Fruit fly (Drosophila melanogaster) whole organism, wandering third instar larva: Measurements from ENCODE around the gene Spp.

Experiments used
- CG9705 ChIP-seq: fragments of 200-800 bp; sonication (Bioruptor generic); optimal IDR thresholded peaks from 2 replicates; lab custom pipeline; 2018; ENCODE audit warnings: missing biosample characterization, mild to moderate bottlenecking, missing genetic modification characterization
- Dfd ChIP-seq: fragments of >200 bp; optimal IDR thresholded peaks from 2 replicates; lab custom pipeline; 2017; ENCODE audit warnings: missing biosample characterization, missing genetic modification characterization
- Hr78 ChIP-seq: fragments of >200 bp; optimal IDR thresholded peaks from 2 replicates; lab custom pipeline; 2017; ENCODE audit warnings: missing biosample characterization, missing genetic modification characterization
- Myc ChIP-seq: fragments of >200 bp; optimal IDR thresholded peaks from 2 replicates; lab custom pipeline; 2017
- N ChIP-seq: fragments of >200 bp; optimal IDR thresholded peaks from 2 replicates; lab custom pipeline; 2018; ENCODE audit warnings: missing biosample characterization, missing external identifiers, missing genetic modification characterization
- br ChIP-seq: fragments of 200-800 bp; sonication (Bioruptor generic); optimal IDR thresholded peaks from 2 replicates; lab custom pipeline; 2016; ENCODE audit warnings: missing biosample characterization, missing genetic modification characterization
- brk ChIP-seq: fragments of 200-800 bp; sonication (Bioruptor generic); optimal IDR thresholded peaks from 2 replicates; lab custom pipeline; 2016; ENCODE audit warnings: missing biosample characterization, mild to moderate bottlenecking, missing genetic modification characterization
- ey ChIP-seq: fragments of 200-800 bp; sonication (Bioruptor generic); optimal IDR thresholded peaks from 2 replicates; lab custom pipeline; 2016; ENCODE audit warnings: missing biosample characterization, missing genetic modification characterization
- foxo ChIP-seq, 2 experiments: fragments of 200-800 bp; sonication (Bioruptor generic); optimal IDR thresholded peaks; 2 replicates in 1 of 2; 3 replicates in 1 of 2; lab custom pipeline; 2016 to 2017; ENCODE audit warnings: missing biosample characterization in 2 of 2, missing genetic modification characterization in 2 of 2
- h ChIP-seq: fragments of 200-800 bp; sonication (Bioruptor generic); optimal IDR thresholded peaks from 3 replicates; lab custom pipeline; 2016; ENCODE audit warnings: missing biosample characterization, mild to moderate bottlenecking, missing genetic modification characterization
- pan ChIP-seq: fragments of >200 bp; optimal IDR thresholded peaks from 2 replicates; lab custom pipeline; 2017
- rgr ChIP-seq: fragments of 200-800 bp; sonication (Bioruptor generic); optimal IDR thresholded peaks from 3 replicates; lab custom pipeline; 2016; ENCODE audit warnings: missing biosample characterization, mild to moderate bottlenecking, missing genetic modification characterization
- tai ChIP-seq: sonication (Bioruptor generic); optimal IDR thresholded peaks from 2 replicates; lab custom pipeline; 2016; ENCODE audit warnings: missing biosample characterization, missing genetic modification characterization
- usp ChIP-seq: fragments of >200 bp; optimal IDR thresholded peaks from 2 replicates; lab custom pipeline; 2017; ENCODE audit warnings: missing biosample characterization, missing genetic modification characterization

DNA sequence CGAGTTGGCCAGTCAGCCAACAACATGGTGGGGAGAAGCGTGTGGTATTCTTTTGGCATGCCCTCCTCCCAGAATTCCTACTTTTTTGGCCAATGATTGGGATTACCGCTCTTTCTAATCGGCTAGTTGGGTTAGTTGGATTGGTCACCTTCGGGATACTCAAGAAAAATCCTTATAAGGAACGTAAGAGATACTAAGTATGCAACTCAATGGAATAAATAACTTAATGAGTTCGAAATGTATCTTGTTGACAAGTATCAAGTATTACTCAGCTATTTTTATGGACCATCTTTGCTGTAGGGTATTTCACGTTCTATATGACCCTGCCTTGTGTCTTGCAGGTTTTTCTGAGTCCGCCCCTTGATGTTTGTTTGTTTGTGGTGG, 17.5 kb downstream of the Spp start:
- no peak for TF ChIP-seq ey (GFP tag; lab: Kevin White, UChicago)
- TF ChIP-seq tai (GFP tag; lab: Kevin White, UChicago) = no peak
- no peak for TF ChIP-seq h
- TF ChIP-seq pan (lab: Kevin White, UChicago) = no peak
- TF ChIP-seq Dfd = no peak
- no peak for TF ChIP-seq br (GFP tag; lab: Kevin White, UChicago)
- no peak for TF ChIP-seq brk (GFP tag; lab: Kevin White, UChicago)
- TF ChIP-seq CG9705 (GFP tag; lab: Kevin White, UChicago) = no peak
- no peak for TF ChIP-seq usp (GFP tag; lab: Kevin White, UChicago)
- TF ChIP-seq N = no peak
- TF ChIP-seq rgr = peak; percentile 4
- no peak for TF ChIP-seq foxo (GFP tag; optimal IDR thresholded peaks at IDR 0.05; lab: Kevin White, UChicago)
- TF ChIP-seq Hr78 (GFP tag; lab: Kevin White, UChicago) = no peak
- TF ChIP-seq Myc (lab: Kevin White, UChicago) = no peak
